Worm (Caenorhabditis elegans) whole organism, mixed stage, embryonic: ENCODE results near the gene pqn-32.
"Not testable (repeated sequence)": the region's sequence is repeated elsewhere in the genome, so short reads cannot be mapped to it uniquely, and the experiment has no call there.

Experiments
- mls-2 ChIP-seq: sonication (generic microtip); optimal IDR thresholded peaks from 2 replicates; lab custom pipeline; 2016; ENCODE audit warnings: mild to moderate bottlenecking, missing genetic modification characterization, moderate library complexity, missing compliant biosample characterization
- snpc-4 ChIP-seq: fragments of 150-350 bp; optimal IDR thresholded peaks from 2 replicates; lab custom pipeline; 2014; ENCODE audit warnings: missing biosample characterization, missing genetic modification characterization

ce11 chrII:13082403-13082802, 25.4 kb upstream of the pqn-32 start, which contains the start of gene Y81G3A.6:
- TF ChIP-seq mls-2, snpc-4: not testable (repeated sequence)
